Fruit fly (Drosophila melanogaster) whole organism, wandering third instar larva: Measurements from ENCODE around the gene CG8476.

Source experiments
- Abd-B ChIP-seq: fragments of >200 bp; optimal IDR thresholded peaks from 2 replicates; lab custom pipeline; 2017; ENCODE audit warnings: missing biosample characterization, missing genetic modification characterization
- brk ChIP-seq: fragments of 200-800 bp; sonication (Bioruptor generic); optimal IDR thresholded peaks from 2 replicates; lab custom pipeline; 2016; ENCODE audit warnings: missing biosample characterization, mild to moderate bottlenecking, missing genetic modification characterization
- dsf ChIP-seq: sonication (Bioruptor generic); optimal IDR thresholded peaks from 2 replicates; lab custom pipeline; 2016; ENCODE audit warnings: missing biosample characterization, missing genetic modification characterization, borderline replicate concordance
- foxo ChIP-seq, 2 experiments: fragments of 200-800 bp; sonication (Bioruptor generic); optimal IDR thresholded peaks; 2 replicates in 1 of 2; 3 replicates in 1 of 2; lab custom pipeline; 2016 to 2017; ENCODE audit warnings: missing biosample characterization in 2 of 2, missing genetic modification characterization in 2 of 2
- pan ChIP-seq: fragments of >200 bp; optimal IDR thresholded peaks from 2 replicates; lab custom pipeline; 2017
- psq ChIP-seq: fragments of 200-800 bp; sonication (Bioruptor generic); optimal IDR thresholded peaks from 3 replicates; lab custom pipeline; 2017; ENCODE audit warnings: missing biosample characterization, mild to moderate bottlenecking, missing genetic modification characterization, moderate library complexity
- usp ChIP-seq: fragments of >200 bp; optimal IDR thresholded peaks from 2 replicates; lab custom pipeline; 2017; ENCODE audit warnings: missing biosample characterization, missing genetic modification characterization

dm6 chr3R:13186396-13186795, 34.0 kb downstream of the CG8476 start, which contains the start of gene CG8508:
- no peak for TF ChIP-seq foxo (GFP tag; optimal IDR thresholded peaks at IDR 0.05; lab: Kevin White, UChicago)
- no peak for TF ChIP-seq Abd-B (GFP tag; lab: Kevin White, UChicago)
- no peak for TF ChIP-seq dsf
- no peak for TF ChIP-seq psq (GFP tag; lab: Kevin White, UChicago)
- TF ChIP-seq pan (lab: Kevin White, UChicago), result no peak
- TF ChIP-seq brk (GFP tag; lab: Kevin White, UChicago), result no peak
- TF ChIP-seq usp (GFP tag; lab: Kevin White, UChicago), result no peak
